Fruit fly (Drosophila melanogaster): Measurements from ENCODE around the gene CG9801.

DNA sequence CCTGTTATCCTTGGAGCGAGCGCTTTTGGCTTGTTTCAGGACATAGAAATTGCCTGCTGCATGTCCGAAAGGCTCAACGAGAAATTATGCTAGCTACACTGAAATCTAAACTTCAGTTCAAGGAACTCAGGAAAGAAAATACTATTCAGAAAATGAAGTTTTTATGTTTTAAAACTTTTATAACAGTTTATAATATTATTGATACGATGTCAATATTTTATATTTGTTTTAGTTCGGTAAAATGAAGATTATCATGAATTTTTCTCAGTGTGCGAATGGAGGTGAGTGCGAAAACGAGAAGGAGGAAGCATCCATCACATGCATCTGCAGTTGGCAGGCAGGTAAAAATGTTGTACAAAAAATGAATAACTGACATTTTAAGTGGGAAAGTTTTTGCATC, 1.1 kb downstream of the CG9801 start:
- no peak for TF ChIP-seq Dll (optimal IDR thresholded peaks at IDR 0.05)
- TF ChIP-seq psq (optimal IDR thresholded peaks at IDR 0.05): no peak
- no peak for TF ChIP-seq EcR (GFP tag; optimal IDR thresholded peaks at IDR 0.05)
- no peak for TF ChIP-seq pan (optimal IDR thresholded peaks at IDR 0.05)
- TF ChIP-seq usp (GFP tag; optimal IDR thresholded peaks at IDR 0.05): no peak

Measured in whole organism.